Worm (Caenorhabditis elegans): ENCODE measurements around the gene cyp-13A2.

cyp-13A2 gene

DNA sequence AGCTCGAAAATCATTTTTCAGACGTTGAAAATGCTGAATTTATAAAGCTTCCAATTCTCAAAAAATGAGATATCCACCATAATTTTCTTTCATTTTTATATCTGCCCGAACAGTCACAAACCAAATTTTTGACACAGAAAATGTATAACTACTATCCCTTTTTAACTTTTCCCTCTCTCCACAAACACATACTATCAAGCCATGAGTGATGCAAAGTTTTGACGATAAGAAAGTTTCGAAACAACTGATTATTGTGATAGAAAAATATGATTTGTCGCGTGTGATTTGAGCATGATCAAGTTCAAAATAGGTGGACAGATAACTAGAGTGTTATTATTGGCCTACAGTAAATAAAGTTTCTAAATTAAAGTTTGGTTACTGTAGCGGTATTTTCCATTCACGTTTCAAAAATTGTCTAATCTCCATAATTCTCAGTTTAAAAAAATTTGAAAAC lies 20.1 kb upstream of the cyp-13A2 start, which contains the start of gene cyp-13A8 (continued):
- TF ChIP-seq skn-1 (tag; optimal IDR thresholded peaks at IDR 0.05): no peak
- no peak for TF ChIP-seq rnt-1 (tag; optimal IDR thresholded peaks at IDR 0.05)
- peak; percentile 23 for TF ChIP-seq snu-23 (GFP tag; optimal IDR thresholded peaks at IDR 0.05)
- TF ChIP-seq nhr-77 (tag; optimal IDR thresholded peaks at IDR 0.05): no peak
- TF ChIP-seq ceh-82 (tag; optimal IDR thresholded peaks at IDR 0.05): no peak
- no peak for TF ChIP-seq nhr-11 (tag; optimal IDR thresholded peaks at IDR 0.05)
- TF ChIP-seq blmp-1 (tag; optimal IDR thresholded peaks at IDR 0.05): peak; percentile 32
- TF ChIP-seq dpl-1 (GFP tag; optimal IDR thresholded peaks at IDR 0.05): no peak
- no peak for TF ChIP-seq efl-3 (GFP tag; optimal IDR thresholded peaks at IDR 0.05)
- no peak for TF ChIP-seq fkh-8 (tag; optimal IDR thresholded peaks at IDR 0.05)
- TF ChIP-seq ceh-63 (GFP tag; optimal IDR thresholded peaks at IDR 0.05): no peak
- no peak for TF ChIP-seq egl-27 (tag; optimal IDR thresholded peaks at IDR 0.05)
- TF ChIP-seq hlh-4 (tag; optimal IDR thresholded peaks at IDR 0.05): no peak
- TF ChIP-seq ztf-4 (tag; optimal IDR thresholded peaks at IDR 0.05): no peak
- peak in 1 of 2 experiments; percentile 39 for TF ChIP-seq lin-35 (GFP tag; optimal IDR thresholded peaks at IDR 0.05)
- no peak for TF ChIP-seq swsn-7 (tag; optimal IDR thresholded peaks at IDR 0.05)
- TF ChIP-seq ceh-90 (tag; optimal IDR thresholded peaks at IDR 0.05): no peak
- TF ChIP-seq elt-3 (tag; optimal IDR thresholded peaks at IDR 0.05): peak in 1 of 6 experiments; percentile 43
- TF ChIP-seq mab-9 (GFP tag; IDR thresholded peaks at IDR 0.05): no peak

DNA sequence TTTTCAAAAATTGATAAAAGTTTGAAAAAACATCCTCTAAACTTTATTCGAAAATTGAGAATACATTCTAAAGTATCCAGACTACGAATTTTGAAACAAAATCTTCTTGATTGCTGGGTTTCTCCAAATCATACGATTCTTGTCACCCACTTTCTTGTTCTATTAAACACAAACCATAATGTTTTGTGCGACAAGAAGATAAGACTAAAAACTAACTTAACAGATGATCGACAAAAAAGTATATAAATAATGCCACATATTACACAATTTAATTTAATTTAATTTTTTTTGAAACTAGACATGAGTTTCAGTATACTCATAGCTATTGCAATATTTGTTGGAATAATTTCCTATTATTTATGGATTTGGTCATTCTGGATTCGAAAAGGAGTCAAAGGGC lies 15.9 kb upstream of the cyp-13A2 start, which contains the start of gene cyp-13A7:
TSS of gene cyp-13A7 (plus strand) at position 301 of the 400 bp plus-strand sequence.
- TF ChIP-seq nhr-85 (tag): peak; percentile 6
- peak; percentile 17 for TF ChIP-seq nhr-20 (tag; optimal IDR thresholded peaks at IDR 0.05)
- TF ChIP-seq lin-14 (GFP tag; optimal IDR thresholded peaks at IDR 0.05): no peak

DNA sequence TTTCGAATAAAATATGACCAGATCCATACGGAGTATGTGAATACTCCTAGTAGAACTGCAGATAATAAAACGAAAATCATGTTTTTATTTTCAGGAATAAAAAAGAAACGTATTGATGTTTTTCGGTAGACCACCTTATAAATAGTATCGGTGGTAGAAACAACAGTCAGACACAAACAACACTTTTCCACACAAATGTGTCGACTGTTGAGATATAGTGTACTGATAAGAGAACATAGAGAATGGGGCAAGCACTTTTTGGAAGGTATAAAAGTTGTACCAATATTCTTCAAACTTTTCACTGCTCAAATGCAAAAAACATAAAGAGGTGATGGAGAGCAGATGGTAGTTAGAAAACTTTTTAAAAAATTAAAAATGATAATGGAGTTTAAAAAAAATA lies 15.2 kb upstream of the cyp-13A2 start, which contains the start of gene cyp-13A6:
TSS of gene cyp-13A6 (minus strand) at position 180 of the 400 bp plus-strand sequence.
- peak; percentile 28 for TF ChIP-seq lin-14 (GFP tag; optimal IDR thresholded peaks at IDR 0.05)
- TF ChIP-seq lin-35 (GFP tag; optimal IDR thresholded peaks at IDR 0.05): no peak
- TF ChIP-seq fos-1 (tag; optimal IDR thresholded peaks at IDR 0.05): no peak
- peak; percentile 13 for TF ChIP-seq nhr-20 (tag; optimal IDR thresholded peaks at IDR 0.05)
- TF ChIP-seq elt-2 (tag; optimal IDR thresholded peaks at IDR 0.05): peak; percentile 21

DNA sequence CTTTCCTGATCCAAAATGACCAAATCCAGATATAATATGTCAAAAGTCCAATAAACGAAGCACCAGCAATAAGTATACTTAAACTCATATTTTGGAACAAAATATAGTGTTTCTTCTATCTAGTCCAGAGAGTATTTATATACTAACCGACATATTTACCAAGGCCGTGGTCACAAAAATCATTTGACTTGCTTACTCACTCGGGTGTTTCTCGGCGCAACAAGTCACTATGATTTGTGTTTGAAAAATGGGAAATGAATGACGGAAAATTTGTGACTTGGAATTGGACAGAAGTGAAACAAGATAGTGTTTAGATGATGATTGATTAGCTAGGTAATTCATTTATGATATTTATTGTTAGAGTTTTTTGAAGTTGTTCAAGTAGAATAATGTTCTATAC lies 12.8 kb upstream of the cyp-13A2 start, which contains the start of gene cyp-13A5:
TSS of gene cyp-13A5 (minus strand) at position 112 of the 400 bp plus-strand sequence.
- TF ChIP-seq aha-1 (tag; optimal IDR thresholded peaks at IDR 0.05) (no peak), C34B4.2 (tag; optimal IDR thresholded peaks at IDR 0.05) (no peak), lin-15B (tag; optimal IDR thresholded peaks at IDR 0.05) (no peak), lir-3 (tag; optimal IDR thresholded peaks at IDR 0.05; ENCODE audit: poor library complexity) (no peak), C16A3.4 (tag; optimal IDR thresholded peaks at IDR 0.05) (peak; percentile 0), nhr-85 (tag) (peak; percentile 88), rnt-1 (tag; optimal IDR thresholded peaks at IDR 0.05) (no peak), xbp-1 (tag; optimal IDR thresholded peaks at IDR 0.05) (no peak), fkh-4 (tag; optimal IDR thresholded peaks at IDR 0.05; ENCODE audit: borderline replicate concordance) (no peak), mef-2 (tag; optimal IDR thresholded peaks at IDR 0.05) (no peak), sup-37 (GFP tag; optimal IDR thresholded peaks at IDR 0.05) (no peak), jun-1 (tag; optimal IDR thresholded peaks at IDR 0.05) (no peak), nhr-11 (tag; optimal IDR thresholded peaks at IDR 0.05) (no peak), efl-1 (optimal IDR thresholded peaks at IDR 0.05) (no peak), efl-1 (GFP tag; optimal IDR thresholded peaks at IDR 0.05 in 1 of 2) (no peak), elt-3 (tag; optimal IDR thresholded peaks at IDR 0.05) (peak in 4 of 6 experiments; percentile 23 to 78 (median 41)), lin-35 (GFP tag; optimal IDR thresholded peaks at IDR 0.05) (peak in 1 of 2 experiments; percentile 41), ztf-4 (tag; optimal IDR thresholded peaks at IDR 0.05) (no peak), grh-1 (GFP tag; IDR thresholded peaks at IDR 0.05) (no peak), F16B12.6 (tag; optimal IDR thresholded peaks at IDR 0.05) (no peak), fkh-10 (GFP tag; optimal IDR thresholded peaks at IDR 0.05) (no peak), snu-23 (GFP tag; optimal IDR thresholded peaks at IDR 0.05) (peak; percentile 56), hpl-2 (GFP tag; optimal IDR thresholded peaks at IDR 0.05) (no peak), mdl-1 (tag; optimal IDR thresholded peaks at IDR 0.05) (peak in 1 of 2 experiments; percentile 5), nhr-12 (tag; optimal IDR thresholded peaks at IDR 0.05) (no peak), tbx-2 (tag; optimal IDR thresholded peaks at IDR 0.05) (peak; percentile 11), nhr-71 (tag; optimal IDR thresholded peaks at IDR 0.05) (peak; percentile 47), nhr-90 (tag; optimal IDR thresholded peaks at IDR 0.05; ENCODE audit: poor library complexity) (peak; percentile 27), nhr-20 (tag; optimal IDR thresholded peaks at IDR 0.05) (peak; percentile 89), skn-1 (tag; optimal IDR thresholded peaks at IDR 0.05) (no peak), ceh-88 (GFP tag; IDR thresholded peaks at IDR 0.05) (no peak), nhr-77 (tag; optimal IDR thresholded peaks at IDR 0.05) (no peak)

Data from whole organism, L1 larva.